Fruit fly (Drosophila melanogaster) whole organism, wandering third instar larva: ENCODE data around the gene Lectin-galC1.

Source experiments
- Hr83 ChIP-seq: fragments of 200-300 bp; sonication (Bioruptor generic); optimal IDR thresholded peaks from 2 replicates; lab custom pipeline; 2016; ENCODE audit warnings: missing biosample characterization, mild to moderate bottlenecking, missing genetic modification characterization, moderate library complexity; ENCODE audit not compliant: poor library complexity, severe bottlenecking
- Mio ChIP-seq: sonication (Bioruptor generic); optimal IDR thresholded peaks from 2 replicates; lab custom pipeline; 2016; ENCODE audit warnings: missing biosample characterization, missing genetic modification characterization
- h ChIP-seq: fragments of 200-800 bp; sonication (Bioruptor generic); optimal IDR thresholded peaks from 3 replicates; lab custom pipeline; 2016; ENCODE audit warnings: missing biosample characterization, mild to moderate bottlenecking, missing genetic modification characterization
- lola ChIP-seq: fragments of >200 bp; optimal IDR thresholded peaks from 2 replicates; lab custom pipeline; 2017; ENCODE audit warnings: missing biosample characterization, missing genetic modification characterization
- sage ChIP-seq: fragments of 200-800 bp; sonication (Bioruptor generic); optimal IDR thresholded peaks from 2 replicates; lab custom pipeline; 2016; ENCODE audit warnings: missing biosample characterization, mild to moderate bottlenecking, missing genetic modification characterization

DNA sequence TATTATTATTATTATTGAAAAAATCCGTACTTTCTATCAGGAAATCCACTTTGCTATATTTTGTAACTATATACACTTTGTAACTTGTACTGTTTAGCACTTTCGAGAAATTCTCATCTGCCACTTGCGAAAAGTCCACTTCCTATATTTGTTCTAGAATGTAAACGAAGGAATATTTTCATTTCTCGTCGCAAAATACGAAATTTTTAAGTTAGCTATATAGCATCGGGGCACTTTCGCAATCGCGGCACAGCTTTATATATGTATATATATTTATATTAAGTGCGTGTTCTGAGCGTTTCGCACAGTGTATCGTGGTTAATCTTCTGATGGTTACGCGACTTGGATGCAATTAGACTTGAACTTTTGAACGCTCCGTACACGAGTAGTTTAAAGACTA, 24.5 kb downstream of the Lectin-galC1 start, which contains the start of gene RanGAP:
- TF ChIP-seq h (GFP tag; lab: Kevin White, UChicago) (no peak), Hr83 (GFP tag; lab: Kevin White, UChicago) (no peak), lola (GFP tag; lab: Kevin White, UChicago) (no peak), Mio (no peak), sage (GFP tag; lab: Kevin White, UChicago) (no peak)
